Worm (Caenorhabditis elegans): ENCODE results near the gene F43C11.6.

The F43C11.6 gene

DNA sequence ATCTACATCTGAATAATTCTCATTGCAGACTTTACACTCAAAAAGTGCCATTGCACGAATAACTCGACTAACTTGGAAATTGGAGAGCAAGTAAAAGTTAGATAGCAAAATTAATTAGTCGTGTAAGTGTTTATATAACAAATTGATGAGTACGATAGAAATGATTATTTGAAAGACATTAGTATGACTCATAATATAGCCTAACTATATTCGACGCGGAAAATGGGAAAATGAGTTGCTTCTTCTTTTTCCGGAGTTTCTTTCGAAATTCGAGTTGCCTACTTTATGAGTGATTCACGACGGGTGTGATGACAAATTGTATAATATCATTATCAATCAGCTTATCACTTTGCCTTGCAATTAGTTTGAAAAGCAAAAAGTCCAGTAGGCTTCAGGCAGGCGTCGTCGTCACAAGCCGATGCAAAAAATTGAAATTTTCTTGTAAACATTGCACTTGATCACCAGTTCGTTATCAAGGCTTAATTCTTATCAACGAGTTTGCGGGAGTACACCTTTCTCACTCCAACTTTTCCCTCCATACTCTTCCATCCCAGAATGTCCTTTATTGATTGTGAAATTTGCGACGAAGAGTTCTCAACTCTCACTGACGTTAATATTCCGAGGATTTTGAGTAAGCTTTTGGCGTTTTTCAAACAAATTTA is 19.2 kb upstream of the F43C11.6 start, which contains the start of the genes ZK1240.6 and ZK1240.2:
Gene ZK1240.6 (minus strand): TSS at position 51 of the 662 bp plus-strand sequence.
Gene ZK1240.2 (plus strand): TSS at position 520 of the 662 bp plus-strand sequence.
- TF ChIP-seq nhr-80 (tag; optimal IDR thresholded peaks at IDR 0.05) (peak; percentile 85), ztf-18 (tag; optimal IDR thresholded peaks at IDR 0.05) (no peak), hsf-1 (GFP tag; IDR thresholded peaks at IDR 0.05) (no peak), tlf-1 (GFP tag; optimal IDR thresholded peaks at IDR 0.05) (no peak), bed-1 (GFP tag; IDR thresholded peaks at IDR 0.05) (no peak), ets-4 (GFP tag; optimal IDR thresholded peaks at IDR 0.05) (peak; percentile 58)

DNA sequence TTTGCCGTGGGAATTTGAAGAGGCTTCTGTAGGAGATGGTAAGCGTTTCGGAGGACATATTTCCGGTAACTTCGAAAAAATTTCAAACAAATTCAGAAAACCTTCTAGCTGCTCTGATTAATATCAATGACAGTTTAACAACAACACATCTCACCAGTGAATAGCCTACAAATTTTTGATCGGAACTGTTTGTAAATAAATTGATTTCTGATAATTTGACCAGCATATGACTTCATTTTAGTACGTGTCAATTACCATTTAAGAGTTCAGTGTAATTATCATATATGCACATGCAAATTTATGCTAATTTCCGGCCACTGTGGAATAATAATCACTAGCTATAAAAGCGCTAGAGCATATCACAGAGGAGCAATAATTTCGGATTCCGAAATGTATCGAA is 17.3 kb upstream of the F43C11.6 start, which contains the start of gene ZK1240.11:
Gene ZK1240.11 (plus strand): TSS at position 301 of the 400 bp plus-strand sequence.
- no peak for TF ChIP-seq Y56A3A.18 (GFP tag; IDR thresholded peaks at IDR 0.05)
- TF ChIP-seq ceh-27 (GFP tag; optimal IDR thresholded peaks at IDR 0.05), result no peak

DNA sequence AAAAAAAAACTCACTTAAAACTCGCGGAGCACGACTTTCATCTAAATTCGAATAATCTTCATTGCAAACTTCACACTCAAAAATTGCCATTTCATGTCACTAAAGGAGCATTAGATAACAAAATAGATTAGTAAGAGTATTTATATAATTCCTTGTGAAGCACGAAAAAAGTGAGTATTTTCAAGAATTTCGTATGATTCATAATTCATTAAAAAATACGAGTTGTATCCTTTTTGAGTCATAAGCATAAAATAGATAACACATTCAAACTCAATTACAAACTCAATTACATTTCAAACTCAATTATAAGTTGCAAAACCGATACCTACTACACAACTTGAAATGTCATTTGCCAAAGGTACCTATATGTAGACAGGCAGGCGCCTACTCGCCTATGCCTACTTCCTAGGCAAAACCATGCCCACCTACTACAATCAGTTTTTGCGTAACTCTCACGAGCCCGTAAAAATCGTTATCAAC is 13.2 kb upstream of the F43C11.6 start, which contains the start of the genes ZK1240.8 and ZK1240.1:
Gene ZK1240.8 (minus strand): TSS at position 101 of the 480 bp plus-strand sequence.
Gene ZK1240.1 (plus strand): TSS at position 430 of the 480 bp plus-strand sequence.
- TF ChIP-seq madf-8 (GFP tag; conservative IDR thresholded peaks at IDR 0.05) (no peak), ceh-27 (GFP tag; optimal IDR thresholded peaks at IDR 0.05) (no peak)

DNA sequence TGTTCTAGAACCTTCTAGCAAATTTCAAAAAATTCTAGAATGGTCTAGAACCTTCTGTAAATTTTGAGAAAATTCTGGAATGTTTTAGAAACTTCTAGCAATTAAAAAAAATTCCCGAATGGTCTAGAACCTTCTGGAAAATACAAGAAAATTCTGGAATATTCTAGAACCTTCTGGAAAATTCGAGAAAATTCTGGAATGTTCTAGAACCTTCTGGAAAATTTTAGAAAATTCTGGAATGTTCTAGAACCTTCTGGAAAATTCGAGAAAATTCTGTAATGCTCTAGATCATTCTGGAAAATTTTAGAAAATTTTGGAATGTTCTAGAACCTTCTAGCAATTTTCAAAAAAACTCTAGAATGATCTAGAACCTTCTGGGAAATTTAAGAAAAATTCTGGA is 11.8 kb upstream of the F43C11.6 start:
- no peak for TF ChIP-seq lin-54 (GFP tag; optimal IDR thresholded peaks at IDR 0.05)
- TF ChIP-seq unc-62 (GFP tag; optimal IDR thresholded peaks at IDR 0.05), result no peak
- TF ChIP-seq ekl-4 (GFP tag; IDR thresholded peaks at IDR 0.05), result peak; percentile 19; the same call in 1 of the 2 replicates
- peak; percentile 12 for TF ChIP-seq gei-17 (GFP tag; optimal IDR thresholded peaks at IDR 0.05)
- TF ChIP-seq hsf-1 (GFP tag; IDR thresholded peaks at IDR 0.05), result peak; percentile 97
- no peak for TF ChIP-seq attf-6 (GFP tag; IDR thresholded peaks at IDR 0.05)
- TF ChIP-seq lsl-1 (GFP tag; optimal IDR thresholded peaks at IDR 0.05), result peak; percentile 16
- 0 out of 2 replicates have a peak, but pooled peaks have one; percentile 35 for TF ChIP-seq D2030.7 (GFP tag; IDR thresholded peaks at IDR 0.05)
- TF ChIP-seq F22D6.2 (tag; optimal IDR thresholded peaks at IDR 0.05), result no peak
- TF ChIP-seq somi-1 (GFP tag; optimal IDR thresholded peaks at IDR 0.05), result no peak
- peak; percentile 80 for TF ChIP-seq dox-1 (GFP tag; IDR thresholded peaks at IDR 0.05)
- TF ChIP-seq F52B5.7 (tag; optimal IDR thresholded peaks at IDR 0.05), result no peak
- TF ChIP-seq ceh-40 (GFP tag; IDR thresholded peaks at IDR 0.05), result 0 out of 2 replicates have a peak, but pooled peaks have one; percentile 67
- no peak for TF ChIP-seq ZK185.1 (tag; optimal IDR thresholded peaks at IDR 0.05; ENCODE audit: poor library complexity, severe bottlenecking)
- TF ChIP-seq rpc-1 (optimal IDR thresholded peaks at IDR 0.05), result peak; percentile 40
- no peak for TF ChIP-seq rpc-1 (tag; optimal IDR thresholded peaks at IDR 0.05)
- no peak for TF ChIP-seq Y79H2A.3 (GFP tag; conservative IDR thresholded peaks at IDR 0.05)
- TF ChIP-seq F10E7.11 (tag; optimal IDR thresholded peaks at IDR 0.05), result no peak
- TF ChIP-seq egl-44 (GFP tag; IDR thresholded peaks at IDR 0.05), result no peak
- no peak for TF ChIP-seq snpc-4 (GFP tag; optimal IDR thresholded peaks at IDR 0.05)
- no peak for TF ChIP-seq snpc-4 (tag; optimal IDR thresholded peaks at IDR 0.05)
- TF ChIP-seq lag-1 (GFP tag; IDR thresholded peaks at IDR 0.05), result no peak
- TF ChIP-seq him-1 (tag; optimal IDR thresholded peaks at IDR 0.05), result no peak
- TF ChIP-seq xnd-1 (tag; optimal IDR thresholded peaks at IDR 0.05), result no peak
- no peak for TF ChIP-seq mes-4 (tag; optimal IDR thresholded peaks at IDR 0.05)
- TF ChIP-seq madf-6 (GFP tag; IDR thresholded peaks at IDR 0.05), result peak; percentile 31; the same call in 1 of the 2 replicates
- TF ChIP-seq hmg-20 (GFP tag; IDR thresholded peaks at IDR 0.05), result no peak
